Worm (Caenorhabditis elegans) whole organism, L2 larva: Measurements from ENCODE around the gene gpch-1.

Experiments used
- fos-1 ChIP-seq: fragments of 150-350 bp; optimal IDR thresholded peaks from 2 replicates; lab custom pipeline; 2014; ENCODE audit warnings: missing biosample characterization, missing genetic modification characterization
- mdl-1 ChIP-seq, 2 experiments: fragments of 150-350 bp in 1 of 2; sonication (generic microtip) in 1 of 2; optimal IDR thresholded peaks; 2 replicates each; lab custom pipeline; 2017; ENCODE audit warnings: missing biosample characterization in 2 of 2, missing genetic modification characterization in 2 of 2
- nhr-11 ChIP-seq: fragments of 150-350 bp; optimal IDR thresholded peaks from 2 replicates; lab custom pipeline; 2014; ENCODE audit warnings: missing biosample characterization, missing genetic modification characterization
- nhr-6 ChIP-seq: fragments of 150-350 bp; optimal IDR thresholded peaks from 2 replicates; lab custom pipeline; 2014; ENCODE audit warnings: missing biosample characterization, missing genetic modification characterization
- nhr-77 ChIP-seq: fragments of 150-350 bp; optimal IDR thresholded peaks from 2 replicates; lab custom pipeline; 2014; ENCODE audit warnings: missing biosample characterization, missing genetic modification characterization
- snpc-4 ChIP-seq: fragments of 150-350 bp; optimal IDR thresholded peaks from 2 replicates; lab custom pipeline; 2014; ENCODE audit warnings: missing biosample characterization, missing genetic modification characterization
- unc-55 ChIP-seq: fragments of 150-350 bp; sonication (generic microtip); optimal IDR thresholded peaks from 3 replicates; lab custom pipeline; 2014; ENCODE audit warnings: missing biosample characterization, missing genetic modification reagents, missing genetic modification characterization
- zag-1 ChIP-seq: fragments of 150-350 bp; optimal IDR thresholded peaks from 2 replicates; lab custom pipeline; 2014; ENCODE audit warnings: missing biosample characterization, missing genetic modification characterization
- ztf-4 ChIP-seq: fragments of 150-350 bp; optimal IDR thresholded peaks from 2 replicates; lab custom pipeline; 2014; ENCODE audit warnings: missing biosample characterization, missing genetic modification characterization

DNA sequence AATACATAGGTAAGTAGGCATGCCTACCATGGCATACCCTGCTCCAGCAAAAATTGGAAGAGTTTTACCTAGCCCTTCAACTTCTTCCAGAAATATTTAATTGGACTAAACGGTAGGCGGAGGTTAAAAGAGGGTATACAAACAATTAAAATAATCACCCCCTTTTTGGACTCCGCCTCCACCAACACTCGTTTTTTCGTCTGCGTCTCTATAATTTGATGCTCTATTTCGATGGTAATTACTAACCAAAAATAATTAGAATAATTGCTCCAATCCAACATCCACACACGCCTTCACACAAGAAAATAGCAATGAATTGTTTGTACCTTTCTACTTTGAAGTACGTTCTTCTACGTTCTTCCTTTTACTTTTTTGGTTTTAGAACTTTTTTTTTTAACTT is 44.4 kb downstream of the gpch-1 start:
- no peak for TF ChIP-seq snpc-4 (tag; lab: Kevin White, UChicago)
- TF ChIP-seq mdl-1 (tag; optimal IDR thresholded peaks at IDR 0.05; lab: Kevin White, UChicago), result no peak
- TF ChIP-seq ztf-4 (tag; lab: Kevin White, UChicago), result no peak
- no peak for TF ChIP-seq zag-1 (tag; lab: Kevin White, UChicago)
- TF ChIP-seq nhr-6 (tag; lab: Kevin White, UChicago), result no peak
- TF ChIP-seq unc-55 (GFP tag; lab: Kevin White, UChicago), result no peak
- no peak for TF ChIP-seq nhr-77 (tag; lab: Kevin White, UChicago)
- TF ChIP-seq fos-1 (tag; lab: Kevin White, UChicago), result no peak
- no peak for TF ChIP-seq nhr-11 (tag; lab: Kevin White, UChicago)
